Worm (Caenorhabditis elegans): ENCODE results near the gene fbxa-94.

fbxa-94 gene

ce11 chrV:15569702-15570430, 2.8 kb upstream of the fbxa-94 start, which contains the start of gene lsm-5 (continued):
- TF ChIP-seq pha-4 (GFP tag; IDR thresholded peaks at IDR 0.05) (no peak), pha-4 (tag; optimal IDR thresholded peaks at IDR 0.05) (no peak), daf-12 (tag; optimal IDR thresholded peaks at IDR 0.05) (no peak), nhr-77 (tag; optimal IDR thresholded peaks at IDR 0.05) (peak; percentile 56), rbr-2 (tag; optimal IDR thresholded peaks at IDR 0.05) (no peak), zip-2 (tag; optimal IDR thresholded peaks at IDR 0.05) (no peak), ceh-20 (GFP tag; IDR thresholded peaks at IDR 0.05) (no peak), ceh-28 (tag; optimal IDR thresholded peaks at IDR 0.05) (no peak), dmd-9 (GFP tag; IDR thresholded peaks at IDR 0.05) (no peak), unc-130 (GFP tag; optimal IDR thresholded peaks at IDR 0.05) (no peak), nhr-11 (tag; optimal IDR thresholded peaks at IDR 0.05) (no peak), lin-1 (GFP tag; IDR thresholded peaks at IDR 0.05) (no peak), dmd-8 (GFP tag; IDR thresholded peaks at IDR 0.05) (no peak), ceh-44 (GFP tag; IDR thresholded peaks at IDR 0.05) (no peak), Y48G9A.11 (GFP tag; IDR thresholded peaks at IDR 0.05) (peak; percentile 93), mxl-2 (GFP tag; conservative IDR thresholded peaks at IDR 0.05) (no peak), lim-7 (GFP tag; IDR thresholded peaks at IDR 0.05) (no peak), lin-29 (GFP tag; IDR thresholded peaks at IDR 0.05) (no peak), unc-39 (tag; optimal IDR thresholded peaks at IDR 0.05) (no peak), snpc-4 (tag; optimal IDR thresholded peaks at IDR 0.05) (no peak), dmd-6 (GFP tag; IDR thresholded peaks at IDR 0.05) (no peak), nhr-76 (tag; optimal IDR thresholded peaks at IDR 0.05) (no peak), Y75B8A.6 (GFP tag; IDR thresholded peaks at IDR 0.05) (no peak), nhr-111 (GFP tag; optimal IDR thresholded peaks at IDR 0.05) (no peak), arid-1 (GFP tag; conservative IDR thresholded peaks at IDR 0.05) (no peak), mep-1 (tag; optimal IDR thresholded peaks at IDR 0.05) (peak; percentile 70), attf-4 (tag; optimal IDR thresholded peaks at IDR 0.05) (no peak), lsy-2 (tag; optimal IDR thresholded peaks at IDR 0.05) (peak; percentile 37 to 73), zfp-3 (GFP tag; conservative IDR thresholded peaks at IDR 0.05) (no peak), F26F4.8 (GFP tag; conservative IDR thresholded peaks at IDR 0.05) (no peak), spr-1 (tag; optimal IDR thresholded peaks at IDR 0.05) (no peak), Y105C5A.15 (GFP tag; IDR thresholded peaks at IDR 0.05) (no peak), nhr-28 (tag; optimal IDR thresholded peaks at IDR 0.05) (peak; percentile 33), sdz-12 (GFP tag; optimal IDR thresholded peaks at IDR 0.05) (no peak), pqm-1 (tag; optimal IDR thresholded peaks at IDR 0.05) (no peak), dve-1 (tag; optimal IDR thresholded peaks at IDR 0.05; ENCODE audit: insufficient read depth) (peak; percentile 11), madf-9 (GFP tag; conservative IDR thresholded peaks at IDR 0.05) (no peak), nhr-237 (tag; optimal IDR thresholded peaks at IDR 0.05) (no peak), ZK546.5 (tag; optimal IDR thresholded peaks at IDR 0.05) (no peak), ama-1 (optimal IDR thresholded peaks at IDR 0.05) (peak; percentile 94), F49E8.2 (tag; optimal IDR thresholded peaks at IDR 0.05; ENCODE audit: borderline replicate concordance) (no peak), nhr-102 (tag; optimal IDR thresholded peaks at IDR 0.05) (no peak), skn-1 (tag; optimal IDR thresholded peaks at IDR 0.05) (no peak), duxl-1 (tag; optimal IDR thresholded peaks at IDR 0.05; ENCODE audit: poor library complexity) (no peak), T26A8.4 (GFP tag; IDR thresholded peaks at IDR 0.05) (no peak), mdt-29 (GFP tag; IDR thresholded peaks at IDR 0.05) (no peak), set-16 (GFP tag; IDR thresholded peaks at IDR 0.05) (no peak), egl-43 (GFP tag; IDR thresholded peaks at IDR 0.05) (no peak), hlh-11 (tag; optimal IDR thresholded peaks at IDR 0.05) (no peak), hlh-30 (tag; optimal IDR thresholded peaks at IDR 0.05; ENCODE audit: insufficient read depth) (peak; percentile 46), dpl-1 (GFP tag; optimal IDR thresholded peaks at IDR 0.05) (peak; percentile 93), daf-19 (GFP tag; conservative IDR thresholded peaks at IDR 0.05) (no peak)

Measured in whole organism, L4 larva.